Worm (Caenorhabditis elegans) whole organism, late embryonic: ENCODE measurements around the gene col-17.

ENCODE experiments used
- C08G9.2 ChIP-seq: sonication (generic microtip); optimal IDR thresholded peaks from 2 replicates; lab custom pipeline; 2016; ENCODE audit warnings: mild to moderate bottlenecking, missing genetic modification characterization, moderate library complexity, missing compliant biosample characterization
- C38D4.7 ChIP-seq: fragments of 200-800 bp; sonication (Bioruptor generic); optimal IDR thresholded peaks from 2 replicates; lab custom pipeline; 2018; ENCODE audit warnings: mild to moderate bottlenecking, missing genetic modification characterization, moderate library complexity, missing compliant biosample characterization
- F13H6.1 ChIP-seq: sonication (generic microtip); optimal IDR thresholded peaks from 2 replicates; lab custom pipeline; 2016; ENCODE audit warnings: missing genetic modification characterization, missing compliant biosample characterization
- K02D7.2 ChIP-seq: sonication (generic microtip); optimal IDR thresholded peaks from 2 replicates; lab custom pipeline; 2017; ENCODE audit warnings: mild to moderate bottlenecking, missing genetic modification characterization, missing compliant biosample characterization
- ceh-14 ChIP-seq: sonication (generic microtip); optimal IDR thresholded peaks from 2 replicates; lab custom pipeline; 2016; ENCODE audit warnings: missing genotype, missing genetic modification characterization, missing compliant biosample characterization
- ceh-18 ChIP-seq: sonication (generic microtip); optimal IDR thresholded peaks from 2 replicates; lab custom pipeline; 2016; ENCODE audit warnings: missing genetic modification characterization, missing compliant biosample characterization
- ceh-2 ChIP-seq: sonication (generic microtip); optimal IDR thresholded peaks from 2 replicates; lab custom pipeline; 2016; ENCODE audit warnings: missing genotype, missing genetic modification characterization, missing compliant biosample characterization
- ceh-22 ChIP-seq: sonication (generic microtip); optimal IDR thresholded peaks from 2 replicates; lab custom pipeline; 2017; ENCODE audit warnings: missing biosample characterization, missing genetic modification characterization
- ceh-30 ChIP-seq: fragments of 150-350 bp; optimal IDR thresholded peaks from 2 replicates; lab custom pipeline; 2014; ENCODE audit warnings: missing biosample characterization, missing genetic modification characterization
- ceh-34 ChIP-seq: sonication (generic microtip); optimal IDR thresholded peaks from 2 replicates; lab custom pipeline; 2016; ENCODE audit warnings: mild to moderate bottlenecking, missing genetic modification characterization, missing compliant biosample characterization
- ceh-48 ChIP-seq: sonication (generic microtip); optimal IDR thresholded peaks from 2 replicates; lab custom pipeline; 2016; ENCODE audit warnings: missing genetic modification characterization, inconsistent platforms, missing compliant biosample characterization
- ceh-9 ChIP-seq: sonication (generic microtip); optimal IDR thresholded peaks from 2 replicates; lab custom pipeline; 2016; ENCODE audit warnings: mild to moderate bottlenecking, missing genetic modification characterization, inconsistent platforms, missing compliant biosample characterization
- che-1 ChIP-seq: sonication (generic microtip); optimal IDR thresholded peaks from 2 replicates; lab custom pipeline; 2016; ENCODE audit warnings: mild to moderate bottlenecking, missing genetic modification characterization, missing compliant biosample characterization
- dmd-4 ChIP-seq: sonication (generic microtip); optimal IDR thresholded peaks from 2 replicates; lab custom pipeline; 2016; ENCODE audit warnings: borderline replicate concordance, missing genetic modification characterization, missing compliant biosample characterization
- dve-1 ChIP-seq: sonication (generic microtip); optimal IDR thresholded peaks from 2 replicates; lab custom pipeline; 2017; ENCODE audit warnings: antibody characterized with exemption, mild to moderate bottlenecking, missing genetic modification characterization, missing compliant biosample characterization
- elt-2 ChIP-seq: sonication (generic microtip); optimal IDR thresholded peaks from 2 replicates; lab custom pipeline; 2016; ENCODE audit warnings: missing genetic modification reagents, missing genetic modification characterization, missing compliant biosample characterization
- elt-4 ChIP-seq: sonication (generic microtip); optimal IDR thresholded peaks from 2 replicates; lab custom pipeline; 2016; ENCODE audit warnings: missing genetic modification characterization, missing compliant biosample characterization
- fax-1 ChIP-seq: sonication (generic microtip); optimal IDR thresholded peaks from 2 replicates; lab custom pipeline; 2016; ENCODE audit warnings: missing genotype, missing genetic modification characterization, missing compliant biosample characterization
- gmeb-2 ChIP-seq: sonication (generic microtip); optimal IDR thresholded peaks from 2 replicates; lab custom pipeline; 2016; ENCODE audit warnings: missing genetic modification characterization, inconsistent platforms, missing compliant biosample characterization
- hlh-13 ChIP-seq: fragments of 200-800 bp; sonication (Bioruptor generic); optimal IDR thresholded peaks from 2 replicates; lab custom pipeline; 2018; ENCODE audit warnings: mild to moderate bottlenecking, missing genetic modification characterization, missing compliant biosample characterization
- hlh-30 ChIP-seq: sonication (generic microtip); optimal IDR thresholded peaks from 2 replicates; lab custom pipeline; 2017; ENCODE audit warnings: antibody characterized with exemption, missing genetic modification characterization, missing compliant biosample characterization; ENCODE audit not compliant: insufficient read depth
- lim-6 ChIP-seq: sonication (generic microtip); optimal IDR thresholded peaks from 2 replicates; lab custom pipeline; 2016; ENCODE audit warnings: missing genetic modification characterization, missing compliant biosample characterization
- lin-11 ChIP-seq: fragments of 200-800 bp; sonication (Bioruptor generic); optimal IDR thresholded peaks from 2 replicates; lab custom pipeline; 2018; ENCODE audit warnings: mild to moderate bottlenecking, missing genetic modification characterization, missing compliant biosample characterization
- madf-2 ChIP-seq: sonication (generic microtip); optimal IDR thresholded peaks from 2 replicates; lab custom pipeline; 2017; ENCODE audit warnings: missing genetic modification characterization, missing compliant biosample characterization
- mec-3 ChIP-seq: sonication (generic microtip); optimal IDR thresholded peaks from 2 replicates; lab custom pipeline; 2016; ENCODE audit warnings: borderline replicate concordance, missing genetic modification characterization, missing compliant biosample characterization
- nfya-1 ChIP-seq: sonication (generic microtip); optimal IDR thresholded peaks from 2 replicates; lab custom pipeline; 2017; ENCODE audit warnings: missing genetic modification characterization, mild to moderate bottlenecking, missing compliant biosample characterization, antibody characterized with exemption, moderate library complexity
- nhr-11 ChIP-seq: fragments of 150-350 bp; optimal IDR thresholded peaks from 2 replicates; lab custom pipeline; 2014; ENCODE audit warnings: missing biosample characterization, missing genetic modification characterization
- nhr-232 ChIP-seq: sonication (generic microtip); optimal IDR thresholded peaks from 2 replicates; lab custom pipeline; 2016; ENCODE audit warnings: missing genetic modification characterization, missing compliant biosample characterization
- pha-2 ChIP-seq: sonication (generic microtip); optimal IDR thresholded peaks from 2 replicates; lab custom pipeline; 2017; ENCODE audit warnings: mild to moderate bottlenecking, missing genetic modification characterization, missing compliant biosample characterization
- pha-4 ChIP-seq: fragments of 150-350 bp; optimal IDR thresholded peaks from 2 replicates; lab custom pipeline; 2018; ENCODE audit warnings: missing biosample characterization, missing genetic modification reagents, missing genetic modification characterization
- pqm-1 ChIP-seq: sonication (generic microtip); optimal IDR thresholded peaks from 2 replicates; lab custom pipeline; 2016; ENCODE audit warnings: missing genetic modification characterization, missing compliant biosample characterization
- pros-1 ChIP-seq: fragments of 150-350 bp; optimal IDR thresholded peaks from 2 replicates; lab custom pipeline; 2014; ENCODE audit warnings: missing biosample characterization, missing genetic modification reagents, missing genetic modification characterization
- ref-2 ChIP-seq: sonication (generic microtip); optimal IDR thresholded peaks from 2 replicates; lab custom pipeline; 2016; ENCODE audit warnings: missing genetic modification characterization, missing compliant biosample characterization
- rnt-1 ChIP-seq: sonication (generic microtip); optimal IDR thresholded peaks from 2 replicates; lab custom pipeline; 2016; ENCODE audit warnings: missing genetic modification characterization, missing compliant biosample characterization
- sdc-2 ChIP-seq: sonication (generic microtip); optimal IDR thresholded peaks from 2 replicates; lab custom pipeline; 2016; ENCODE audit warnings: missing genotype, missing genetic modification characterization, missing compliant biosample characterization
- sox-4 ChIP-seq: sonication (generic microtip); optimal IDR thresholded peaks from 2 replicates; lab custom pipeline; 2017; ENCODE audit warnings: mild to moderate bottlenecking, missing genetic modification characterization, inconsistent platforms, missing compliant biosample characterization
- tbx-2 ChIP-seq: sonication (generic microtip); optimal IDR thresholded peaks from 2 replicates; lab custom pipeline; 2016; ENCODE audit warnings: missing genetic modification characterization, missing compliant biosample characterization
- tbx-7 ChIP-seq: sonication (generic microtip); optimal IDR thresholded peaks from 2 replicates; lab custom pipeline; 2016; ENCODE audit warnings: missing genotype, missing genetic modification characterization, missing compliant biosample characterization
- ttx-3 ChIP-seq: sonication (generic microtip); optimal IDR thresholded peaks from 2 replicates; lab custom pipeline; 2016; ENCODE audit warnings: missing genetic modification reagents, missing genetic modification characterization, missing compliant biosample characterization
- unc-3 ChIP-seq, 2 experiments: fragments of 200-800 bp in 1 of 2; sonication (Bioruptor generic) in 1 of 2; sonication (generic microtip) in 1 of 2; conservative IDR thresholded peaks in 1 of 2; optimal IDR thresholded peaks in 1 of 2; 2 replicates each; pipeline versions ENCODE4 v1.3.6 to Lab custom; 2016 to 2022; ENCODE audit warnings: missing compliant biosample characterization in 2 of 2, missing genetic modification characterization in 2 of 2, missing genetic modification reagents in 1 of 2
- unc-42 ChIP-seq: sonication (generic microtip); optimal IDR thresholded peaks from 2 replicates; lab custom pipeline; 2016; ENCODE audit warnings: missing genotype, missing genetic modification characterization, missing compliant biosample characterization
- unc-55 ChIP-seq: sonication (generic microtip); optimal IDR thresholded peaks from 2 replicates; lab custom pipeline; 2017; ENCODE audit warnings: missing biosample characterization, missing genetic modification reagents, missing genetic modification characterization
- unc-86 ChIP-seq: sonication (generic microtip); optimal IDR thresholded peaks from 2 replicates; lab custom pipeline; 2016; ENCODE audit warnings: missing genetic modification characterization, missing compliant biosample characterization
- ztf-16 ChIP-seq: sonication (generic microtip); optimal IDR thresholded peaks from 2 replicates; lab custom pipeline; 2017; ENCODE audit warnings: missing genetic modification characterization, missing compliant biosample characterization

The col-17 gene

ce11 chrII:4905883-4906282 lies 38.5 kb upstream of the col-17 start:
- TF ChIP-seq unc-42 (tag; lab: Kevin White, UChicago) (no peak), mec-3 (tag; lab: Kevin White, UChicago) (no peak), nfya-1 (no peak), F13H6.1 (tag; lab: Kevin White, UChicago) (no peak), K02D7.2 (tag; lab: Kevin White, UChicago) (no peak)

- no peak for TF ChIP-seq unc-55 (GFP tag; lab: Kevin White, UChicago)
- no peak for TF ChIP-seq pros-1
- no peak for TF ChIP-seq ttx-3 (tag; lab: Kevin White, UChicago)
- TF ChIP-seq unc-42 (tag; lab: Kevin White, UChicago), result no peak
- no peak for TF ChIP-seq tbx-2
- TF ChIP-seq ceh-14, result no peak
- TF ChIP-seq che-1 (tag; lab: Kevin White, UChicago), result no peak
- TF ChIP-seq ceh-48 (tag; lab: Kevin White, UChicago), result no peak
- no peak for TF ChIP-seq K02D7.2 (tag; lab: Kevin White, UChicago)
- no peak for TF ChIP-seq lim-6 (tag; lab: Kevin White, UChicago)
- TF ChIP-seq madf-2 (tag; lab: Kevin White, UChicago), result no peak
- TF ChIP-seq nhr-11 (tag; lab: Kevin White, UChicago), result no peak
- TF ChIP-seq ceh-22 (tag; lab: Kevin White, UChicago), result no peak
- no peak for TF ChIP-seq C38D4.7 (GFP tag; lab: Kevin White, UChicago)
- no peak for TF ChIP-seq pqm-1 (tag; lab: Kevin White, UChicago)
- no peak for TF ChIP-seq unc-86 (tag; lab: Kevin White, UChicago)
These were observed 38.0 kb upstream of the col-17 start for ce11 chrII:4905331-4905730.

- TF ChIP-seq elt-4 (tag; lab: Kevin White, UChicago) (no peak), ceh-34 (tag; lab: Kevin White, UChicago) (no peak), fax-1 (tag; lab: Kevin White, UChicago) (no peak), dve-1 (tag; lab: Kevin White, UChicago) (no peak), ceh-18 (no peak), ceh-30 (tag; lab: Kevin White, UChicago) (no peak), elt-2 (tag; lab: Kevin White, UChicago) (no peak), nhr-232 (no peak), ceh-48 (tag; lab: Kevin White, UChicago) (no peak), unc-42 (tag; lab: Kevin White, UChicago) (no peak), unc-3 (GFP tag; conservative IDR thresholded peaks at IDR 0.05; lab: Robert Waterston, UW) (no peak), unc-3 (tag; optimal IDR thresholded peaks at IDR 0.05; lab: Kevin White, UChicago) (no peak), dmd-4 (tag; lab: Kevin White, UChicago) (no peak), sdc-2 (tag; lab: Kevin White, UChicago) (no peak), unc-55 (GFP tag; lab: Kevin White, UChicago) (no peak), ttx-3 (tag; lab: Kevin White, UChicago) (no peak), gmeb-2 (no peak), pha-4 (tag; lab: Kevin White, UChicago) (no peak), sox-4 (tag; lab: Kevin White, UChicago) (no peak)
These were observed 37.4 kb upstream of the col-17 start, which contains the start of gene btbd-10 for ce11 chrII:4904778-4905177. Gene btbd-10, plus strand, starts transcription at chrII:4905008.

- TF ChIP-seq hlh-30 (tag; lab: Kevin White, UChicago), result peak; percentile 56
- no peak for TF ChIP-seq ref-2
- TF ChIP-seq pqm-1 (tag; lab: Kevin White, UChicago), result no peak
- no peak for TF ChIP-seq lim-6 (tag; lab: Kevin White, UChicago)
- no peak for TF ChIP-seq pha-2
- TF ChIP-seq ceh-14, result no peak
- peak; percentile 47 for TF ChIP-seq ceh-18
- TF ChIP-seq ceh-9, result no peak
- peak; percentile 98 for TF ChIP-seq unc-55 (GFP tag; lab: Kevin White, UChicago)
- TF ChIP-seq ceh-22 (tag; lab: Kevin White, UChicago), result no peak
- no peak for TF ChIP-seq dmd-4 (tag; lab: Kevin White, UChicago)
- TF ChIP-seq ceh-2, result no peak
- TF ChIP-seq nfya-1, result peak; percentile 87
- peak; percentile 44 for TF ChIP-seq dve-1 (tag; lab: Kevin White, UChicago)
- TF ChIP-seq hlh-13 (GFP tag; lab: Kevin White, UChicago), result no peak
- no peak for TF ChIP-seq madf-2 (tag; lab: Kevin White, UChicago)
- TF ChIP-seq rnt-1 (tag; lab: Kevin White, UChicago), result peak; percentile 70
- no peak for TF ChIP-seq ceh-48 (tag; lab: Kevin White, UChicago)
- no peak for TF ChIP-seq lin-11 (tag; lab: Kevin White, UChicago)
- no peak for TF ChIP-seq ztf-16 (tag; lab: Kevin White, UChicago)
- TF ChIP-seq sox-4 (tag; lab: Kevin White, UChicago), result no peak
- TF ChIP-seq fax-1 (tag; lab: Kevin White, UChicago), result no peak
- no peak for TF ChIP-seq tbx-7 (tag; lab: Kevin White, UChicago)
- no peak for TF ChIP-seq nhr-232
- no peak for TF ChIP-seq C08G9.2
- no peak for TF ChIP-seq nhr-11 (tag; lab: Kevin White, UChicago)
These were observed 36.9 kb upstream of the col-17 start for ce11 chrII:4904277-4904676.
